Fruit fly (Drosophila melanogaster) whole organism, embryonic: ENCODE results near the gene CG11726.

Experiments
- Asciz ChIP-seq: fragments of 200-800 bp; sonication (Bioruptor generic); optimal IDR thresholded peaks from 2 replicates; lab custom pipeline; 2017; ENCODE audit warnings: missing biosample characterization, mild to moderate bottlenecking, missing genetic modification characterization, missing genetic modification reagents
- Atf-2 ChIP-seq: fragments of 200-800 bp; sonication (Bioruptor generic); optimal IDR thresholded peaks from 2 replicates; lab custom pipeline; 2016; ENCODE audit warnings: missing biosample characterization, missing genetic modification characterization
- CG1024 ChIP-seq: fragments of 200-800 bp; sonication (Bioruptor generic); IDR thresholded peaks from 2 replicates; pipeline ENCODE4 v1.3.6; 2022; ENCODE audit warnings: missing biosample characterization, missing genetic modification characterization
- CG11398 ChIP-seq: fragments of 200-800 bp; sonication (Bioruptor generic); optimal IDR thresholded peaks from 2 replicates; lab custom pipeline; 2016; ENCODE audit warnings: missing biosample characterization, missing genetic modification characterization
- CG12744 ChIP-seq: fragments of 200-800 bp; sonication (Bioruptor generic); optimal IDR thresholded peaks from 2 replicates; lab custom pipeline; 2016; ENCODE audit warnings: missing biosample characterization, missing genetic modification characterization
- CG12769 ChIP-seq: fragments of 200-800 bp; sonication (Bioruptor generic); optimal IDR thresholded peaks from 2 replicates; lab custom pipeline; 2019; ENCODE audit warnings: missing biosample characterization, mild to moderate bottlenecking, missing genetic modification characterization, moderate library complexity
- CG16815 ChIP-seq: fragments of 200-800 bp; sonication (Bioruptor generic); optimal IDR thresholded peaks from 3 replicates; lab custom pipeline; 2017; ENCODE audit warnings: missing biosample characterization, mild to moderate bottlenecking, missing genetic modification characterization
- CG34224 ChIP-seq: fragments of 200-800 bp; sonication (Bioruptor generic); IDR thresholded peaks from 3 replicates; pipeline ENCODE4 v1.3.6; 2022; ENCODE audit warnings: missing biosample characterization, missing genetic modification characterization; ENCODE audit not compliant: partially characterized antibody
- CG3726 ChIP-seq: fragments of 200-800 bp; sonication (Bioruptor generic); IDR thresholded peaks from 3 replicates; pipeline ENCODE4, ENCODE4 v1.3.6; 2022; ENCODE audit warnings: missing biosample characterization, missing genetic modification characterization
- CG4404 ChIP-seq: fragments of 200-800 bp; sonication (Bioruptor generic); IDR thresholded peaks from 2 replicates; pipeline ENCODE4 v1.3.6; 2022; ENCODE audit warnings: missing biosample characterization, missing genetic modification characterization
- CG4617 ChIP-seq: fragments of 200-800 bp; sonication (Bioruptor generic); optimal IDR thresholded peaks from 3 replicates; lab custom pipeline; 2016; ENCODE audit warnings: missing biosample characterization, missing genetic modification characterization, borderline replicate concordance
- CG4707 ChIP-seq: fragments of 200-800 bp; sonication (Bioruptor generic); optimal IDR thresholded peaks from 2 replicates; lab custom pipeline; 2018; ENCODE audit warnings: missing biosample characterization, mild to moderate bottlenecking, missing genetic modification characterization, moderate library complexity
- CG5180 ChIP-seq: fragments of 200-800 bp; sonication (Bioruptor generic); optimal IDR thresholded peaks from 3 replicates; lab custom pipeline; 2017; ENCODE audit warnings: missing biosample characterization, missing genetic modification characterization, mild to moderate bottlenecking, moderate library complexity, missing genetic modification reagents
- CG6175 ChIP-seq: fragments of 200-800 bp; sonication (Bioruptor generic); IDR thresholded peaks from 3 replicates; pipeline ENCODE4 v1.3.6; 2022; ENCODE audit warnings: missing biosample characterization, missing genetic modification characterization
- Dip2 ChIP-seq: fragments of 200-800 bp; sonication (Bioruptor generic); IDR thresholded peaks from 2 replicates; pipeline ENCODE4 v1.3.6; 2022; ENCODE audit warnings: missing biosample characterization, missing genetic modification characterization
- HLH54F ChIP-seq: fragments of 200-800 bp; sonication (Bioruptor generic); optimal IDR thresholded peaks from 3 replicates; lab custom pipeline; 2016; ENCODE audit warnings: missing biosample characterization, missing genetic modification characterization
- HmgD ChIP-seq: fragments of 200-800 bp; sonication (Bioruptor generic); optimal IDR thresholded peaks from 3 replicates; lab custom pipeline; 2016; ENCODE audit warnings: missing biosample characterization, missing genetic modification characterization
- Hmx ChIP-seq: fragments of 200-800 bp; sonication (Bioruptor generic); optimal IDR thresholded peaks from 2 replicates; lab custom pipeline; 2016; ENCODE audit warnings: missing biosample characterization, missing genetic modification characterization
- NK7.1 ChIP-seq: fragments of 200-800 bp; sonication (Bioruptor generic); optimal IDR thresholded peaks from 3 replicates; lab custom pipeline; 2016; ENCODE audit warnings: missing biosample characterization, missing genetic modification characterization
- Nf-YB ChIP-seq: fragments of 200-800 bp; sonication (Bioruptor generic); optimal IDR thresholded peaks from 3 replicates; lab custom pipeline; 2019; ENCODE audit warnings: missing biosample characterization, mild to moderate bottlenecking, missing genetic modification characterization, moderate library complexity
- Oaz ChIP-seq: fragments of 200-800 bp; sonication (Bioruptor generic); IDR thresholded peaks from 2 replicates; pipeline ENCODE4 v1.3.6; 2022; ENCODE audit warnings: missing biosample characterization, missing genetic modification characterization
- Opbp ChIP-seq: fragments of 200-800 bp; sonication (Bioruptor generic); IDR thresholded peaks from 3 replicates; pipeline ENCODE4 v1.3.6; 2022; ENCODE audit warnings: missing biosample characterization, missing genetic modification characterization; ENCODE audit not compliant: partially characterized antibody
- Optix ChIP-seq: fragments of 200-800 bp; sonication (Bioruptor generic); IDR thresholded peaks from 3 replicates; pipeline ENCODE4 v1.3.6; 2022; ENCODE audit warnings: missing biosample characterization, missing genetic modification characterization
- PHDP ChIP-seq: fragments of 200-800 bp; sonication (Bioruptor generic); optimal IDR thresholded peaks from 3 replicates; lab custom pipeline; 2018; ENCODE audit warnings: missing biosample characterization, mild to moderate bottlenecking, missing genetic modification characterization, moderate library complexity
- Sox102F ChIP-seq: fragments of 200-800 bp; sonication (Bioruptor generic); optimal IDR thresholded peaks from 2 replicates; lab custom pipeline; 2018; ENCODE audit warnings: missing biosample characterization, mild to moderate bottlenecking, missing genetic modification characterization, moderate library complexity
- Xrp1 ChIP-seq: fragments of 200-800 bp; sonication (Bioruptor generic); IDR thresholded peaks from 2 replicates; pipeline ENCODE4 v1.3.6; 2022; ENCODE audit warnings: missing biosample characterization, missing genetic modification characterization
- ap ChIP-seq: fragments of 200-800 bp; sonication (Bioruptor generic); IDR thresholded peaks from 2 replicates; pipeline ENCODE4 v1.3.6; 2022; ENCODE audit warnings: missing biosample characterization, missing genetic modification characterization
- bab2 ChIP-seq: fragments of 200-800 bp; sonication (Bioruptor generic); optimal IDR thresholded peaks from 2 replicates; lab custom pipeline; 2016; ENCODE audit warnings: missing biosample characterization, missing genetic modification characterization
- cas ChIP-seq: fragments of 200-800 bp; sonication (Bioruptor generic); IDR thresholded peaks from 2 replicates; pipeline ENCODE4 v1.3.6; 2022; ENCODE audit warnings: missing biosample characterization, missing genetic modification characterization
- dpn ChIP-seq, 2 experiments: fragments of 200-800 bp; sonication (Bioruptor generic); optimal IDR thresholded peaks; 3 replicates each; lab custom pipeline; 2016; ENCODE audit warnings: missing biosample characterization in 2 of 2, missing genetic modification characterization in 2 of 2
- exex ChIP-seq: fragments of 200-800 bp; sonication (Bioruptor generic); optimal IDR thresholded peaks from 4 replicates; lab custom pipeline; 2018; ENCODE audit warnings: missing biosample characterization, mild to moderate bottlenecking, missing genetic modification characterization, moderate library complexity
- fu2 ChIP-seq: fragments of 200-800 bp; sonication (Bioruptor generic); optimal IDR thresholded peaks from 2 replicates; lab custom pipeline; 2016; ENCODE audit warnings: missing biosample characterization, missing genetic modification characterization
- gem ChIP-seq: fragments of 200-800 bp; sonication (Bioruptor generic); optimal IDR thresholded peaks from 2 replicates; lab custom pipeline; 2019; ENCODE audit warnings: missing biosample characterization, mild to moderate bottlenecking, missing genetic modification characterization, moderate library complexity
- hbn ChIP-seq: fragments of 200-800 bp; sonication (Bioruptor generic); IDR thresholded peaks from 2 replicates; pipeline ENCODE4 v1.3.6; 2022; ENCODE audit warnings: missing biosample characterization, missing genetic modification characterization; ENCODE audit not compliant: partially characterized antibody
- kay ChIP-seq: fragments of 200-800 bp; sonication (Bioruptor generic); optimal IDR thresholded peaks from 2 replicates; lab custom pipeline; 2016; ENCODE audit warnings: missing biosample characterization, missing genetic modification characterization
- knrl ChIP-seq: fragments of 200-800 bp; sonication (Bioruptor generic); IDR thresholded peaks from 3 replicates; pipeline ENCODE4 v1.3.6; 2022; ENCODE audit warnings: missing biosample characterization, missing genetic modification characterization; ENCODE audit not compliant: partially characterized antibody
- lilli ChIP-seq: fragments of 200-800 bp; sonication (Bioruptor generic); optimal IDR thresholded peaks from 3 replicates; lab custom pipeline; 2016; ENCODE audit warnings: missing biosample characterization, missing genetic modification characterization
- org-1 ChIP-seq: fragments of 200-800 bp; sonication (Bioruptor generic); optimal IDR thresholded peaks from 2 replicates; lab custom pipeline; 2017; ENCODE audit warnings: missing biosample characterization, missing genetic modification characterization
- psq ChIP-seq: fragments of 200-800 bp; sonication (Bioruptor generic); optimal IDR thresholded peaks from 2 replicates; lab custom pipeline; 2017; ENCODE audit warnings: missing biosample characterization, missing genetic modification characterization
- pum ChIP-seq: fragments of 200-800 bp; sonication (Bioruptor generic); optimal IDR thresholded peaks from 2 replicates; lab custom pipeline; 2016; ENCODE audit warnings: missing biosample characterization, missing genetic modification characterization
- pzg ChIP-seq: fragments of 200-800 bp; sonication (Bioruptor generic); optimal IDR thresholded peaks from 3 replicates; lab custom pipeline; 2018; ENCODE audit warnings: missing biosample characterization, mild to moderate bottlenecking, missing genetic modification characterization, moderate library complexity
- sc ChIP-seq, 3 experiments: fragments of >200 bp in 2 of 3; fragments of 200-800 bp in 1 of 3; sonication (Bioruptor generic) in 1 of 3; optimal IDR thresholded peaks; 2 replicates in 2 of 3; 3 replicates in 1 of 3; lab custom pipeline; 2017; ENCODE audit warnings: mild to moderate bottlenecking in 1 of 3, missing biosample characterization in 1 of 3, missing genetic modification characterization in 1 of 3, missing genetic modification reagents in 1 of 3
- sob ChIP-seq: fragments of 200-800 bp; sonication (Bioruptor generic); IDR thresholded peaks from 2 replicates; pipeline ENCODE4 v1.3.6; 2022; ENCODE audit warnings: missing biosample characterization, missing genetic modification characterization
- tio ChIP-seq: fragments of 200-800 bp; sonication (Bioruptor generic); optimal IDR thresholded peaks from 2 replicates; lab custom pipeline; 2017; ENCODE audit warnings: missing biosample characterization, missing genetic modification characterization, inconsistent platforms
- trh ChIP-seq: fragments of 200-800 bp; sonication (Bioruptor generic); optimal IDR thresholded peaks from 2 replicates; lab custom pipeline; 2016; ENCODE audit warnings: missing biosample characterization, missing genetic modification characterization
- unpg ChIP-seq: fragments of 200-800 bp; sonication (Bioruptor generic); optimal IDR thresholded peaks from 3 replicates; lab custom pipeline; 2018; ENCODE audit warnings: missing biosample characterization, mild to moderate bottlenecking, missing genetic modification characterization, moderate library complexity
- wek ChIP-seq: fragments of 200-800 bp; sonication (Bioruptor generic); optimal IDR thresholded peaks from 3 replicates; lab custom pipeline; 2018; ENCODE audit warnings: missing biosample characterization, mild to moderate bottlenecking, missing genetic modification characterization, moderate library complexity
- zen ChIP-seq: fragments of 200-800 bp; sonication (Bioruptor generic); optimal IDR thresholded peaks from 3 replicates; lab custom pipeline; 2018; ENCODE audit warnings: missing biosample characterization, mild to moderate bottlenecking, missing genetic modification characterization, moderate library complexity
- zen2 ChIP-seq: fragments of 200-800 bp; sonication (Bioruptor generic); IDR thresholded peaks from 3 replicates; pipeline ENCODE4 v1.3.6; 2022; ENCODE audit warnings: missing biosample characterization, missing genetic modification characterization; ENCODE audit not compliant: partially characterized antibody

CG11726 gene

dm6 chr3L:11443474-11444080, 49.1 kb downstream of the CG11726 start (continued):
- no peak for TF ChIP-seq CG4617 (GFP tag; lab: Kevin White, UChicago)
- TF ChIP-seq fu2 = no peak
- TF ChIP-seq hbn (GFP tag; lab: Robert Waterston, UW) = no peak
- no peak for TF ChIP-seq Opbp
- TF ChIP-seq CG5180 = no peak
- TF ChIP-seq Nf-YB (GFP tag; lab: Kevin White, UChicago) = no peak
- no peak for TF ChIP-seq zen
- TF ChIP-seq lilli (GFP tag; lab: Kevin White, UChicago) = no peak
- TF ChIP-seq cas (GFP tag; lab: Robert Waterston, UW) = no peak
- TF ChIP-seq Hmx (GFP tag; lab: Kevin White, UChicago) = no peak
- no peak for TF ChIP-seq NK7.1 (GFP tag; lab: Kevin White, UChicago)
- TF ChIP-seq CG12744 (GFP tag; lab: Kevin White, UChicago) = no peak
- no peak for TF ChIP-seq sc (optimal IDR thresholded peaks at IDR 0.05; lab: Kevin White, UChicago)
- TF ChIP-seq sc (GFP tag; optimal IDR thresholded peaks at IDR 0.05; lab: Kevin White, UChicago) = no peak
- no peak for TF ChIP-seq org-1 (GFP tag; lab: Kevin White, UChicago)
- no peak for TF ChIP-seq pzg (GFP tag; lab: Kevin White, UChicago)
- TF ChIP-seq HmgD = no peak
- TF ChIP-seq CG3726 = no peak
- TF ChIP-seq HLH54F (GFP tag; lab: Kevin White, UChicago) = no peak
- no peak for TF ChIP-seq CG4707 (GFP tag; lab: Kevin White, UChicago)
- TF ChIP-seq ap = no peak
- no peak for TF ChIP-seq tio (GFP tag; lab: Kevin White, UChicago)
- TF ChIP-seq CG4404 (GFP tag; lab: Robert Waterston, UW) = no peak
- peak; percentile 34 for TF ChIP-seq CG12769 (tag; lab: Kevin White, UChicago)
- no peak for TF ChIP-seq Xrp1
- no peak for TF ChIP-seq Optix
- TF ChIP-seq exex (tag; lab: Kevin White, UChicago) = no peak
- TF ChIP-seq CG34224 (GFP tag; lab: Robert Waterston, UW) = no peak
- TF ChIP-seq zen2 (GFP tag; lab: Robert Waterston, UW) = no peak
- no peak for TF ChIP-seq CG1024 (GFP tag; lab: Robert Waterston, UW)
- peak; percentile 71 for TF ChIP-seq gem (tag; lab: Kevin White, UChicago)
- no peak for TF ChIP-seq sob (GFP tag; lab: Robert Waterston, UW)
- no peak for TF ChIP-seq bab2
- no peak for TF ChIP-seq psq
- no peak for TF ChIP-seq Oaz
- TF ChIP-seq PHDP (tag; lab: Kevin White, UChicago) = peak; percentile 30
- no peak for TF ChIP-seq Dip2 (GFP tag; lab: Robert Waterston, UW)
- TF ChIP-seq dpn (GFP tag; optimal IDR thresholded peaks at IDR 0.05; lab: Kevin White, UChicago) = no peak
- TF ChIP-seq CG6175 (GFP tag; lab: Robert Waterston, UW) = 0 out of 3 replicates have a peak, but pooled peaks have one; percentile 48
- TF ChIP-seq Atf-2 (GFP tag; lab: Kevin White, UChicago) = no peak
- no peak for TF ChIP-seq kay (GFP tag; lab: Kevin White, UChicago)
- TF ChIP-seq trh (GFP tag; lab: Kevin White, UChicago) = no peak
- peak; percentile 61 for TF ChIP-seq Sox102F (GFP tag; lab: Kevin White, UChicago)
- TF ChIP-seq Asciz (GFP tag; lab: Kevin White, UChicago) = peak; percentile 3
- TF ChIP-seq pum (GFP tag; lab: Kevin White, UChicago) = no peak
- TF ChIP-seq CG11398 = no peak
- TF ChIP-seq CG16815 (GFP tag; lab: Kevin White, UChicago) = no peak
- no peak for TF ChIP-seq knrl (GFP tag; lab: Robert Waterston, UW)
- no peak for TF ChIP-seq wek
- TF ChIP-seq unpg (GFP tag; lab: Kevin White, UChicago) = no peak
